Worm (Caenorhabditis elegans): ENCODE data around the gene srw-79.

DNA sequence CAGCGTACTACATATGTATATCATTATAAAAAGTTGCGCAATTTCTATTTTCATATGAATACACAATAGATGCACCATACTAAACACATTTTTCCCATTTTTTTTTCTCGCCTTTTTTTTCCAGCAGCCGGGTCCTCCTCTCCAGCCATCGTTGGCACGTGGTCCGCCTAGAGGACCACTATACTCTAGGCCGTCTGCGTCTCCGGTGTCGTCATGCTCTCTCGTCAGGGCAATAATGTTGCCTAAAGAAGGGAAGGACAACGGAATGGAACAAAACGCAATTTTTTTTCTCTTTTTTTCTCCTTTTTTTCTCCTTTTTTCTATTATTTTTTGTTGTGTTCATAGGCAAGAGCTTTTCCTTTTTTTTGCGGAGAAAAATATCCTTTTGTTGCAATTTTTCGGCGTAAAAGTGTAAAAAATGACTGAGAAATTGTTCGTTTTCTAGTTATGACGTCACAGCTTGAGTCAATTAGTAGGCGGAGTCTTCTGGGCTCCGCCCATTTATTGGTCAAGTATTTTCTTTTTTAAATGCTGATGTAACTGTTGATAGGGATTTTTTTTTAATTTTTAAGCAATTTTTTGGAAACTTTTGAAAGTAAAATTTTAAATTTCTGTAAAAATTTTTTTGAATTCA, 16.1 kb downstream of the srw-79 start:
- TF ChIP-seq dve-1 (tag; optimal IDR thresholded peaks at IDR 0.05; ENCODE audit: insufficient read depth) = no peak
- TF ChIP-seq egl-27 (tag; optimal IDR thresholded peaks at IDR 0.05) = no peak
- TF ChIP-seq ama-1 (optimal IDR thresholded peaks at IDR 0.05) = no peak
- TF ChIP-seq nhr-28 (tag; optimal IDR thresholded peaks at IDR 0.05) = no peak
- TF ChIP-seq zip-11 (GFP tag; IDR thresholded peaks at IDR 0.05) = no peak
- no peak for TF ChIP-seq nhr-77 (tag; optimal IDR thresholded peaks at IDR 0.05)
- TF ChIP-seq sdz-12 (GFP tag; optimal IDR thresholded peaks at IDR 0.05) = no peak
- no peak for TF ChIP-seq pha-4 (GFP tag; IDR thresholded peaks at IDR 0.05)
- TF ChIP-seq pha-4 (tag; optimal IDR thresholded peaks at IDR 0.05) = no peak
- no peak for TF ChIP-seq unc-62 (GFP tag; optimal IDR thresholded peaks at IDR 0.05 in 1 of 2)
- TF ChIP-seq unc-62 (tag; optimal IDR thresholded peaks at IDR 0.05) = no peak
- no peak for TF ChIP-seq lin-1 (GFP tag; IDR thresholded peaks at IDR 0.05)
- no peak for TF ChIP-seq snpc-4 (tag; optimal IDR thresholded peaks at IDR 0.05)
- no peak for TF ChIP-seq daf-19 (GFP tag; conservative IDR thresholded peaks at IDR 0.05)
- no peak for TF ChIP-seq Y105C5A.15 (GFP tag; IDR thresholded peaks at IDR 0.05)

All from whole organism, L4 larva.